Fruit fly (Drosophila melanogaster) whole organism, larva: ENCODE measurements around the gene Pi3K68D.

ENCODE experiments used
- noc ChIP-seq: fragments of 200-800 bp; sonication (Bioruptor generic); optimal IDR thresholded peaks from 3 replicates; lab custom pipeline; 2019; ENCODE audit warnings: missing biosample characterization, mild to moderate bottlenecking, missing genetic modification characterization, moderate library complexity

The Pi3K68D gene

DNA sequence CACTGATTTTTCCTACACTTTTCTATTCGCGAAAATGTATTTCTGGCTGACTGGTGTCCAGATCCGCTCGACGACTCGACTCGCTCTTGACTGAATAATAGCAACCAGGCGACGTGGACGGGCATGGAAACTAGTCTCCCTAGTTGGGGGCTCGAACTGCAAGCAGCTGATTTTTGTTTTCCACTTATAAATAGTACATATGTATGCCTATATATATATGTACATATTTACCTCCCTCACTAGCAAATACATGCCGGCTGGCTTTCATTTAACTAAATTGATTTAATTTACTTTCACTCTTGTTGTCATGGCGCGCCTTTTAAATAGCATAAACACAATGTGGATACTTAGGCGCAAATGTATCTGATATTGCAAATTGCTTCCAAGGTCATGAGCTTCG lies 10.9 kb upstream of the Pi3K68D start, which contains the start of gene Gcat:
Gene Gcat (minus strand): TSS at position 101 of the 400 bp plus-strand sequence.
- TF ChIP-seq noc: no peak

dm6 chr3L:11795440-11795983 lies 5.7 kb upstream of the Pi3K68D start, which contains the start of gene Klp68D:
Gene Klp68D, plus strand, starts transcription at chr3L:11795614.
- no peak for TF ChIP-seq noc

- TF ChIP-seq noc: no peak
These were observed 3.5 kb upstream of the Pi3K68D start, which contains the start of the genes twy and CG10907 for dm6 chr3L:11793233-11793800. Gene twy, minus strand, starts transcription at chr3L:11793283. Gene CG10907, plus strand, starts transcription at chr3L:11793514.

DNA sequence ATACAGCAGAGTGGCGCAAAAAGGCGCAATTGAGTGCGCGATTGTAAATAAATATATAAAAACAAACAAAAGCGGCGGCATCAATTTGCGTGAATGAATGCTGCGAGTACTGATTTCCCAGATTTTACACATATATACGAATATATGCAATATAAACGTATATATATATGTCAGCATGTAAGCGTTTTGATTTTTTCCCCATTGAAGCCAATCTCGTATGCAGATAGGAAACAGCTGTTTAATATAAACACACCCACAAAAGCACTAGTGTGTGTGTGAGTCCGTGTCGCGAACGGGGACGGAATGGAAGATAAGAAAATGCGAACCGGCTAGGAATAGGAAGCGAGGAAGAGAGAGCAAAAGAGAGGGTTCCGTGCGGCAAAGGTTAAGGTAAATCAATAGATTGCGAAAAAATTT lies 869 bp downstream of the Pi3K68D start:
- TF ChIP-seq noc: peak; percentile 29

dm6 chr3L:11788195-11788594 lies 1.6 kb downstream of the Pi3K68D start:
- no peak for TF ChIP-seq noc

DNA sequence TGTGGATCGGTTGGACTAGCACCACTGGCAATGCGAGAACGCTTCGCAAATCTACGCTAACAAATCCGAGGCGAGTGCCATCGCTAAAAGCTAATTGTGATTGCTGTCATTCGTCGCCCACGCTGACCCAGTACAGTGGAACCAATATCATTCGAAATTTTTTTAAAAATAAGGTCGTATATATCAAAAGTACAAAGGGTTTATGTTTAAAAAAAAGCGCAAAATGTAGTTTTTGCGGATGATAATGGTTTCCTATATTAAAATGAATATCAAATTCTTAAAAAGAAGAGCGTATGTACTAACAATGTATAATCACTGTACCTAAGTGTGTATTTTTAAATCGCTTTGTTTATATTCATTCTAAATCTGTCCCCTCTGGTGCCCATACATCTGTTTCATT lies 4.5 kb downstream of the Pi3K68D start:
- peak; percentile 78 for TF ChIP-seq noc

DNA sequence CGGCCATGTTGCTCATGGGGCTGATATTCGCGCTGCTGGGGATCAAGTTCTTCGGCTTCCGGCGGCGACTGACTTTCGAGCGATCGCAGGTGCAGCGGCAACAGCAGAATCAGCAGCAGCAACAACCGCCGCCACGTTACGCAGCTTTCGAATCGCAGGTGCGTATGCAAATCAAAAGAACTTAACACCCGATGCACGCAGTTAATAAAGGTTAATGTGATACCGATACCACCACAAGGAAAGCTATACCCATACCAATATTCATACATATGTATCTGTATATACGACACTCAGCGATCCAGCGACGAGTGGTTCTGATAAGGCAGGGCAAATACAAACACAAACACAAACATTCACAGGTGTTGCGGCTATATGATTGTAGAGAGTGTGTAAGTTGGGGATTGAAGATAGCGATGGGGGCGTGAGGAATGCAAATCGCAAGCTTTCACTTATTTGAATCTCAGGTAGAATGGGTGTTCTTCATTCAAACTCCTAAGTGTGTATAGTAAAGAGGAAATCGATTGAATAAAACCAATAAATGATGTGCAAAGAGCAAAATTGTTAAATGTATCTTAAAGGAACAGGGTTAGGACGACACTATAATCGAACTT lies 12.4 kb downstream of the Pi3K68D start:
- TF ChIP-seq noc: no peak

DNA sequence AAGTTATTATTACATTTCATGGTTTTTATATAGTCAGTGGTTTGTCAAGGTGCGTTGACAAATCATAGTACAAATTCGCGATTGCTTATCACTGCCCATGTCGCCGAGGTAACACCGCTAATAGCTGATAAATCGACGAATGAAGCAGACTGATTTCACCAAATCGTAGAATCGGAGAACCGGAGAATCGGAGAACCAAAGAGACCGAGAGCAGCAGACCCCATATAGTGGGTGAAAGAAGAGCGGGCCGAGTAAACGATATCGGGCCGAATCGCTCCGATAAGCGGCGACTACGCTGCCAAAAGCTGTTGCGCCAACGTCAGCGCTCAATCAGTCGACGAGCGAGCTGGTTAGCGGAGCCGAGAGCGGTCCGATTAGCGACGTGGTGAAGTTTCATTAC lies 13.1 kb downstream of the Pi3K68D start, which contains the start of gene CG14131:
Gene CG14131 (plus strand): TSS at position 343 of the 400 bp plus-strand sequence.
- no peak for TF ChIP-seq noc

- no peak for TF ChIP-seq noc
These were observed 15.4 kb downstream of the Pi3K68D start, which contains the start of gene Tim13 for dm6 chr3L:11774401-11774800. Gene Tim13, minus strand, starts transcription at chr3L:11774501.

DNA sequence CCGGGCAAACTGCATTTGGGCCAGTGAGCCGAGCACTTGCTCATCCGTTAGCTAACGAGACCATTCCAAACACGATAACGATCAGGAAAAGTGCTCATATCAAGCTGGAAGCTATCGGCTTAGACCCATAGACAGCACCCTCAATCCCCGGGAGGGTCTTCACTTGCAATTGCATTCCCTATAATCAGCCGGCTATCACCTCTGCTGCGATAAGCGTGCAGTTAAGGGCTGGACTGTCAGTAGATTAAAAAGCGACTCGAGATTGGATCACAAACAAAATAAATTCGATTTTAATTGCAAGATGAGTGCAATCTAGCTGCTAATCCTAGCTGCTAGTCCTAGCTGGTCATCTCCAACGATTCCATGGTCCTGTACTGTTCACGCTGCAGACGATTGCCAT lies 16.0 kb downstream of the Pi3K68D start:
- no peak for TF ChIP-seq noc

DNA sequence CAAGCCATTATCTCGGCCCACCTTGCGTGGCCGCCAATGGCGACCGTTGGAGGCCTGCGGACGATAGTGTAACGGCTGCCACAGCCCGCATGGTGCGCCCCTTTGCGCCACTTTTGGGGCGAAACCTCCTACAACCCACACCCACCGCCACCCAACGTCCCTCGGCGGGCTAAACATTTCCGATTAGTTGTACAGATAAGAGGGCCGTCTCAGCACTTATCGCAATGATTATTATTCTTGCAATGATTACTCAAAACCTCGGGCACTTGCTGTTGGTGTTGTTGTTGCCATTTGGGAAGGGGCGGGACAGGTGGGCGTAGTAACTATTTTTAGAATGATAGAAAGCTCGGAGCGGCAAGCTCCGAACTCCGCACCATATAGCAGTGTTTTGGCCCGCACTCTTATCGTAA lies 17.2 kb downstream of the Pi3K68D start:
- peak; percentile 20 for TF ChIP-seq noc

DNA sequence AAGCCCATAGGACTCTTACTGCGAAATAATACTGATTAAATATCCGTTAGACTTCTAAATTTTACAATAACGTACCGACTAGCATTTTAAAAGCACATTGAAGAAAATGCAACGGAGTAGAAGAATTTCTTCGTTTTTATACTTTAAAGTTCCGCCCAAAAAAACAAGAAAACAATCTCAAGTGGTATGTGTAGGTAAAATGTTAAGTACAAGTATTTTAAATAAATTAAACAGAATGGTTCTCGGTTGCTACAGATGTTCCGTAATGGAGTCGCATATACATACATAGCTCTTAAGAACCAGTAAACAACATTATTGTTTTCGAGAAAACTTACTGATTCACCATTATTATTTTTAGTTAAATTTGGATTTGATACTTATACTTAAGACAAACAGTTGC lies 17.8 kb downstream of the Pi3K68D start, which contains the start of gene Muc68D:
Gene Muc68D (minus strand): TSS at position 101 of the 400 bp plus-strand sequence.
- TF ChIP-seq noc: no peak

DNA sequence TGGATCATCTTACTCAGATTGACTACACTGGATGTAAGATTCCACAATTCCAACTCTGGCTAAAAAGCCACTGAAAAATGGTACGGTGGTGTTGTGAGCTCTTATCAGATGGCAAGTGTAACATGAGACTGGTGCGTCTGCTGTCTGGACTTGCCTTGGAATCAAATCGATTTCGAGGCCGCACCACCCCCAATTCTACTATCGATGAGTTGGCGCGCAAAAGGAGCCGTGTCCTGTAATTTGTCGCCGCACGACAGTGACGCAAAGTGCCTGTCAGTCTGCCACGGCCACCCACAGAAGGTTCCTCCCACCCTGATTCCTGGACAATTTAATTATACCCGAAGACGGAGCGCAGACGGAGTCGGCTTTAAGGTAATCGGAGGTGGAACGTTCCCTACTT lies 23.2 kb downstream of the Pi3K68D start:
- TF ChIP-seq noc: no peak

- no peak for TF ChIP-seq noc
These were observed 24.0 kb downstream of the Pi3K68D start, which contains the start of gene loaf for dm6 chr3L:11765695-11766232. Gene loaf, minus strand, starts transcription at chr3L:11766182.

DNA sequence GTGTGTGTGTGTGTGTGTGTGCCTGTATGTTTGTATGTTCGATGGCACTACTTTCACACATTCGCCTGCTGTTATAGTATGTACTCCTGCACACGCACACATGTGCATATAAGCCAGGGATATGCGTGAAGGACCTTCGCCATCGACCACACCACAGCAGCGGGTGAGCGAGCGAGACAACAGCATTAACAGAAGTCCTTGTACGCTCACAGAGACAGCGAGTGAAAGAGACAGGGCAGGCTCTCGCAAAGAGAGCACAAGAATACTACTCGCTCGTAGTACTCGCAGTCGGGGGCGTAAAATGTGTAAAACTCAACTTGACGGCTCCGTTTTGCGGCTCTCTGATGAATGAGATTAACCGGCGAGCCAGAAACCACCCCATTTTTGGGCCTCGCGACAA lies 24.9 kb downstream of the Pi3K68D start:
- no peak for TF ChIP-seq noc

DNA sequence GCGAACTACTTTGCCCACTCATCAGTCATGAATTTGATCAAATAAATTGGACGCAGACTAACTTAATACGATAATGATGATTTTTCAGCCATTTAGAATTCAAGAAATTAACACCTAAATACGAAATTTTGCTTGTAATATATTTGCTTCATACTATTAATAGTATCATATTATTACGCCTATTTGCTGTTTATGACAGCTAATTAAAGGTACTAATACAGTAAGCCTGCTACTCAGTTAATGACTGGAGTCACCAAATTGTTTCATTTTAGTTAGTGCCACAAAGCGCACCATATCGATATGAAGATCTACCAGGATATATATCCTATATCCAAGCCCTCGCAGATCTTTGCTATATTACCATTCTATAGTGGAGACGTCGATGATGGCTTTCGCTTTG lies 38.8 kb downstream of the Pi3K68D start, which contains the start of gene Gr68a:
Gene Gr68a (plus strand): TSS at position 301 of the 400 bp plus-strand sequence.
- TF ChIP-seq noc: no peak

dm6 chr3L:11731841-11732240 lies 58.0 kb downstream of the Pi3K68D start, which contains the start of gene CG32087:
Gene CG32087, plus strand, starts transcription at chr3L:11732141.
- TF ChIP-seq noc: no peak
